Worm (Caenorhabditis elegans): ENCODE data around the gene nhr-195.

nhr-195 gene

ce11 chrV:8972271-8972670 lies at the start of gene nhr-195:
nhr-195 (minus strand) TSS chrV:8972371.
- TF ChIP-seq lin-39 (tag; optimal IDR thresholded peaks at IDR 0.05) (no peak), ceh-9 (tag; optimal IDR thresholded peaks at IDR 0.05) (no peak)

- TF ChIP-seq snpc-4 (tag; optimal IDR thresholded peaks at IDR 0.05) (no peak), lin-15B (tag; optimal IDR thresholded peaks at IDR 0.05) (no peak), nhr-11 (tag; optimal IDR thresholded peaks at IDR 0.05) (no peak), sea-2 (GFP tag; optimal IDR thresholded peaks at IDR 0.05) (no peak), nhr-43 (tag; optimal IDR thresholded peaks at IDR 0.05; ENCODE audit: poor library complexity, severe bottlenecking) (no peak), R02D3.7 (tag; optimal IDR thresholded peaks at IDR 0.05) (no peak), zag-1 (tag; optimal IDR thresholded peaks at IDR 0.05) (no peak), eor-1 (tag; optimal IDR thresholded peaks at IDR 0.05) (no peak), elt-3 (tag; optimal IDR thresholded peaks at IDR 0.05) (no peak), mdl-1 (tag; optimal IDR thresholded peaks at IDR 0.05) (no peak), nhr-28 (tag; optimal IDR thresholded peaks at IDR 0.05) (no peak)
These were observed 46.7 kb upstream of the nhr-195 start for ce11 chrV:9018871-9019270.

DNA sequence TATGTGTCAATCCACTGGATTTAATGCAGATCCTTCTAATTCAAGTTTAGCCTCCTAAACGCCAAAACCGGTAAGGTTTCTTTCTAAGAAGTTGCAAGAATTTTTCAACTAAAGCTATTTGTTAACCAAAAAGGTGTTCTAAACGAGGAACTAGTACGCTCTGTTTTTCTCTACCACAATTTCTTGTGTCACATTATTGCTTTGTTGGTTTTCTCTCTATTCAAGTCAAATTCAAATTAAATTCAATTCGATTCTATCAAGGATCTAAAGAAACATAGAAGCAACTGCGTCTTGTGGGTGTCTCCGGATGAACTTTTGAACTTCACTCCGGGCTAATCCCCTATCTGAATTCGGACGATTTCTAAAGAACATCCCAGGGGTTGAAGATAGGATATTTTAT lies 44.3 kb upstream of the nhr-195 start, which contains the start of gene oac-40:
Gene oac-40 (plus strand): TSS at position 301 of the 400 bp plus-strand sequence.
- TF ChIP-seq ztf-11 (tag; optimal IDR thresholded peaks at IDR 0.05): no peak
- no peak for TF ChIP-seq nhr-28 (tag; optimal IDR thresholded peaks at IDR 0.05)
- no peak for TF ChIP-seq egl-27 (tag; optimal IDR thresholded peaks at IDR 0.05)
- TF ChIP-seq eor-1 (tag; optimal IDR thresholded peaks at IDR 0.05): no peak
- TF ChIP-seq ztf-4 (tag; optimal IDR thresholded peaks at IDR 0.05): no peak
- no peak for TF ChIP-seq fos-1 (tag; optimal IDR thresholded peaks at IDR 0.05)
- no peak for TF ChIP-seq tbx-2 (tag; optimal IDR thresholded peaks at IDR 0.05)
- no peak for TF ChIP-seq nhr-23 (tag; optimal IDR thresholded peaks at IDR 0.05)
- no peak for TF ChIP-seq ceh-28 (tag; optimal IDR thresholded peaks at IDR 0.05)
- TF ChIP-seq ceh-16 (tag; optimal IDR thresholded peaks at IDR 0.05): no peak
- no peak for TF ChIP-seq R02D3.7 (tag; optimal IDR thresholded peaks at IDR 0.05)
- TF ChIP-seq ama-1 (optimal IDR thresholded peaks at IDR 0.05): no peak
- TF ChIP-seq zag-1 (tag; optimal IDR thresholded peaks at IDR 0.05): no peak
- TF ChIP-seq pqm-1 (tag; optimal IDR thresholded peaks at IDR 0.05): no peak
- TF ChIP-seq lsy-12 (tag; optimal IDR thresholded peaks at IDR 0.05): no peak

DNA sequence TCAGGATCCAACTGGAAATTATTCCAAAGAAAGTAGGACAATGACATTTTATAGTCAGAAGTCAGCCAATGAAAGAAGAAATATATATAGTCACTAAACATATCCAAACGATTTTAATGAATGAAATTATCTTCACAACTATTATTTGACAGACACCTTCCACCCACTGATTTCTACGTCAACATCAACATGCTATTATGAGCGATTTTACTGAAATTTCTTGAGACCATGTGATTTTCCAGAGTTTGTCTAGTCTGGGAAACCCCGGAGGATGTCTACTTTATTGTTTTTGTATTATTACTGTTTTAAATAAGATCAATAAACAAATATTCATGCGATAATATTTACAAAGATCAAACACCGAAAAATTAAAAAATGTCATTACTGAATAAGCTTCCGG lies 43.4 kb upstream of the nhr-195 start, which contains the start of gene srt-18:
Gene srt-18 (minus strand): TSS at position 101 of the 400 bp plus-strand sequence.
- TF ChIP-seq nhr-11 (tag; optimal IDR thresholded peaks at IDR 0.05): no peak

ce11 chrV:9013765-9014164 lies 41.6 kb upstream of the nhr-195 start, which contains the start of gene srh-201:
srh-201 (minus strand) TSS chrV:9013865.
- TF ChIP-seq unc-62 (GFP tag; optimal IDR thresholded peaks at IDR 0.05): no peak
- no peak for TF ChIP-seq ama-1 (optimal IDR thresholded peaks at IDR 0.05)
- no peak for TF ChIP-seq hmg-11 (tag; optimal IDR thresholded peaks at IDR 0.05)
- TF ChIP-seq nhr-237 (tag; optimal IDR thresholded peaks at IDR 0.05): no peak
- no peak for TF ChIP-seq elt-3 (tag; optimal IDR thresholded peaks at IDR 0.05)
- TF ChIP-seq fkh-2 (tag; optimal IDR thresholded peaks at IDR 0.05): no peak
- no peak for TF ChIP-seq ceh-9 (tag; optimal IDR thresholded peaks at IDR 0.05)
- no peak for TF ChIP-seq lin-39 (tag; optimal IDR thresholded peaks at IDR 0.05)
- TF ChIP-seq nhr-11 (tag; optimal IDR thresholded peaks at IDR 0.05): no peak
- no peak for TF ChIP-seq ztf-4 (tag; optimal IDR thresholded peaks at IDR 0.05)
- no peak for TF ChIP-seq daf-12 (tag; optimal IDR thresholded peaks at IDR 0.05)
- no peak for TF ChIP-seq egl-27 (tag; optimal IDR thresholded peaks at IDR 0.05)
- no peak for TF ChIP-seq ztf-11 (tag; optimal IDR thresholded peaks at IDR 0.05)
- TF ChIP-seq jun-1 (tag; optimal IDR thresholded peaks at IDR 0.05): no peak
- TF ChIP-seq aly-2 (tag; optimal IDR thresholded peaks at IDR 0.05): no peak
- no peak for TF ChIP-seq ZK546.5 (tag; optimal IDR thresholded peaks at IDR 0.05)
- TF ChIP-seq nfya-1 (tag; optimal IDR thresholded peaks at IDR 0.05; ENCODE audit: insufficient read depth): no peak
- no peak for TF ChIP-seq ceh-28 (tag; optimal IDR thresholded peaks at IDR 0.05)
- no peak for TF ChIP-seq elt-2 (tag; optimal IDR thresholded peaks at IDR 0.05)
- no peak for TF ChIP-seq ceh-16 (tag; optimal IDR thresholded peaks at IDR 0.05)

Measured in whole organism, L3 larva.